Worm (Caenorhabditis elegans) whole organism, young adult: ENCODE results near the gene tbb-2.

Source experiments
- B0261.1 ChIP-seq: sonication (generic microtip); optimal IDR thresholded peaks from 2 replicates; lab custom pipeline; 2016; ENCODE audit warnings: mild to moderate bottlenecking, missing genetic modification characterization, moderate library complexity, missing compliant biosample characterization
- F39B2.1 ChIP-seq: fragments of 200-800 bp; sonication (Bioruptor generic); IDR thresholded peaks from 2 replicates; pipeline ENCODE4 v1.3.6; 2022; ENCODE audit warnings: missing genetic modification reagents, missing genetic modification characterization, missing compliant biosample characterization
- F57C9.4 ChIP-seq: sonication (generic microtip); optimal IDR thresholded peaks from 2 replicates; lab custom pipeline; 2017; ENCODE audit warnings: mild to moderate bottlenecking, missing genetic modification characterization, missing compliant biosample characterization
- K11D2.4 ChIP-seq: fragments of 200-800 bp; sonication (Bioruptor generic); IDR thresholded peaks from 2 replicates; pipeline ENCODE4 v1.3.6; 2022; ENCODE audit warnings: missing genetic modification reagents, missing genetic modification characterization, missing compliant biosample characterization
- K12H6.12 ChIP-seq: fragments of 200-800 bp; sonication (Bioruptor generic); optimal IDR thresholded peaks from 2 replicates; lab custom pipeline; 2018; ENCODE audit warnings: mild to moderate bottlenecking, missing genetic modification characterization, missing compliant biosample characterization
- Y56A3A.18 ChIP-seq: fragments of 200-800 bp; sonication (Bioruptor generic); IDR thresholded peaks from 2 replicates; pipeline ENCODE4 v1.3.6; 2022; ENCODE audit warnings: missing genetic modification reagents, missing genetic modification characterization, missing compliant biosample characterization
- Y79H2A.3 ChIP-seq: fragments of 200-800 bp; sonication (Bioruptor generic); conservative IDR thresholded peaks from 2 replicates; pipeline ENCODE4 v1.3.6; 2022; ENCODE audit warnings: missing genetic modification reagents, missing genetic modification characterization, missing compliant biosample characterization
- ZK185.1 ChIP-seq: sonication (generic microtip); optimal IDR thresholded peaks from 2 replicates; lab custom pipeline; 2016; ENCODE audit warnings: mild to moderate bottlenecking, missing genetic modification characterization, missing compliant biosample characterization; ENCODE audit not compliant: poor library complexity, severe bottlenecking
- ama-1 ChIP-seq, 3 experiments: fragments of 150-350 bp in 1 of 3; sonication (generic microtip) in 2 of 3; optimal IDR thresholded peaks; 2 replicates each; lab custom pipeline; 2014 to 2018; ENCODE audit warnings: missing biosample characterization in 2 of 3, missing genetic modification characterization in 2 of 3, missing genetic modification reagents in 2 of 3
- aptf-2 ChIP-seq: fragments of 200-800 bp; sonication (Bioruptor generic); conservative IDR thresholded peaks from 2 replicates; pipeline ENCODE4 v1.3.6; 2022; ENCODE audit warnings: missing genetic modification reagents, missing genetic modification characterization, missing compliant biosample characterization
- attf-3 ChIP-seq: fragments of 200-800 bp; sonication (Bioruptor generic); conservative IDR thresholded peaks from 2 replicates; pipeline ENCODE4 v1.3.6; 2022; ENCODE audit warnings: missing genetic modification reagents, missing genetic modification characterization, missing compliant biosample characterization
- bed-2 ChIP-seq: fragments of 200-800 bp; sonication (Bioruptor generic); IDR thresholded peaks from 2 replicates; pipeline ENCODE4 v1.3.6; 2022; ENCODE audit warnings: missing genetic modification reagents, missing genetic modification characterization, missing compliant biosample characterization
- cebp-1 ChIP-seq, 2 experiments: fragments of 200-800 bp in 1 of 2; sonication (Bioruptor generic) in 1 of 2; sonication (generic microtip) in 1 of 2; IDR thresholded peaks in 1 of 2; optimal IDR thresholded peaks in 1 of 2; 2 replicates each; pipeline versions ENCODE4 v1.3.6 to Lab custom; 2017 to 2022; ENCODE audit warnings: missing compliant biosample characterization in 2 of 2, missing genetic modification characterization in 2 of 2, mild to moderate bottlenecking in 1 of 2, missing genetic modification reagents in 1 of 2, moderate library complexity in 1 of 2
- ceh-100 ChIP-seq: fragments of 200-800 bp; sonication (Bioruptor generic); IDR thresholded peaks from 2 replicates; pipeline ENCODE4 v1.3.6; 2022; ENCODE audit warnings: missing genetic modification reagents, missing genetic modification characterization, missing compliant biosample characterization
- ceh-79 ChIP-seq: sonication (generic microtip); optimal IDR thresholded peaks from 2 replicates; lab custom pipeline; 2017; ENCODE audit warnings: mild to moderate bottlenecking, missing genetic modification characterization, missing compliant biosample characterization
- die-1 ChIP-seq: sonication (generic microtip); optimal IDR thresholded peaks from 2 replicates; lab custom pipeline; 2016; ENCODE audit warnings: missing genotype, mild to moderate bottlenecking, missing genetic modification characterization, missing compliant biosample characterization
- dpff-1 ChIP-seq: sonication (generic microtip); optimal IDR thresholded peaks from 2 replicates; lab custom pipeline; 2017; ENCODE audit warnings: mild to moderate bottlenecking, missing genetic modification characterization, missing compliant biosample characterization
- dpl-1 ChIP-seq: fragments of 150-350 bp; optimal IDR thresholded peaks from 2 replicates; lab custom pipeline; 2014; ENCODE audit warnings: missing biosample characterization, missing genetic modification reagents, missing genetic modification characterization
- egl-18 ChIP-seq: fragments of 200-800 bp; sonication (Bioruptor generic); IDR thresholded peaks from 2 replicates; pipeline ENCODE4 v1.3.6; 2022; ENCODE audit warnings: missing genetic modification reagents, missing genetic modification characterization, missing compliant biosample characterization
- egl-44 ChIP-seq: fragments of 200-800 bp; sonication (Bioruptor generic); IDR thresholded peaks from 2 replicates; pipeline ENCODE4 v1.3.6; 2022; ENCODE audit warnings: missing genetic modification reagents, missing genetic modification characterization, missing compliant biosample characterization
- gei-17 ChIP-seq: fragments of 200-800 bp; sonication (Bioruptor generic); optimal IDR thresholded peaks from 2 replicates; lab custom pipeline; 2018; ENCODE audit warnings: mild to moderate bottlenecking, missing genetic modification characterization, missing compliant biosample characterization
- hlh-26 ChIP-seq: fragments of 200-800 bp; sonication (Bioruptor generic); conservative IDR thresholded peaks from 2 replicates; pipeline ENCODE4 v1.3.6; 2022; ENCODE audit warnings: missing genetic modification reagents, missing genetic modification characterization, missing compliant biosample characterization
- hmg-1.2 ChIP-seq: fragments of 200-800 bp; sonication (Bioruptor generic); IDR thresholded peaks from 2 replicates; pipeline ENCODE4 v1.3.6; 2022; ENCODE audit warnings: missing genetic modification reagents, missing genetic modification characterization, missing compliant biosample characterization
- hmg-20 ChIP-seq: fragments of 200-800 bp; sonication (Bioruptor generic); IDR thresholded peaks from 2 replicates; pipeline ENCODE4 v1.3.6; 2022; ENCODE audit warnings: missing genetic modification reagents, missing genetic modification characterization, missing compliant biosample characterization
- hrde-1 ChIP-seq: sonication (generic microtip); optimal IDR thresholded peaks from 2 replicates; lab custom pipeline; 2016; ENCODE audit warnings: missing genetic modification characterization, mild to moderate bottlenecking, missing compliant biosample characterization, moderate library complexity, missing genotype, missing genetic modification reagents, borderline replicate concordance
- hsf-1 ChIP-seq: fragments of 200-800 bp; sonication (Bioruptor generic); IDR thresholded peaks from 2 replicates; pipeline ENCODE4 v1.3.6; 2022; ENCODE audit warnings: missing genetic modification reagents, missing genetic modification characterization, missing compliant biosample characterization
- let-526 ChIP-seq: fragments of 200-800 bp; sonication (Bioruptor generic); IDR thresholded peaks from 2 replicates; pipeline ENCODE4 v1.3.6; 2022; ENCODE audit warnings: missing genetic modification reagents, missing genetic modification characterization, missing compliant biosample characterization
- lin-54 ChIP-seq: fragments of 200-800 bp; sonication (Bioruptor generic); optimal IDR thresholded peaks from 2 replicates; lab custom pipeline; 2018; ENCODE audit warnings: mild to moderate bottlenecking, missing genetic modification characterization, missing compliant biosample characterization
- madf-10 ChIP-seq: sonication (generic microtip); optimal IDR thresholded peaks from 2 replicates; lab custom pipeline; 2016; ENCODE audit warnings: mild to moderate bottlenecking, missing genetic modification characterization, missing compliant biosample characterization
- madf-6 ChIP-seq: fragments of 200-800 bp; sonication (Bioruptor generic); IDR thresholded peaks from 2 replicates; pipeline ENCODE4 v1.3.6; 2022; ENCODE audit warnings: missing genetic modification reagents, missing genetic modification characterization, missing compliant biosample characterization
- madf-8 ChIP-seq: fragments of 200-800 bp; sonication (Bioruptor generic); conservative IDR thresholded peaks from 2 replicates; pipeline ENCODE4 v1.3.6; 2022; ENCODE audit warnings: missing genetic modification reagents, missing genetic modification characterization, missing compliant biosample characterization
- mcd-1 ChIP-seq: fragments of 200-800 bp; sonication (Bioruptor generic); IDR thresholded peaks from 2 replicates; pipeline ENCODE4 v1.3.6; 2022; ENCODE audit warnings: missing genetic modification reagents, missing genetic modification characterization, missing compliant biosample characterization
- mes-4 ChIP-seq: sonication (generic microtip); optimal IDR thresholded peaks from 2 replicates; lab custom pipeline; 2016; ENCODE audit warnings: missing genotype, missing genetic modification characterization, missing compliant biosample characterization
- mxl-1 ChIP-seq: sonication (generic microtip); optimal IDR thresholded peaks from 2 replicates; lab custom pipeline; 2016; ENCODE audit warnings: missing genetic modification characterization, missing compliant biosample characterization
- nhr-120 ChIP-seq: fragments of 200-800 bp; sonication (Bioruptor generic); IDR thresholded peaks from 2 replicates; pipeline ENCODE4 v1.3.6; 2022; ENCODE audit warnings: missing genetic modification characterization, missing compliant biosample characterization
- nhr-80 ChIP-seq: sonication (generic microtip); optimal IDR thresholded peaks from 2 replicates; lab custom pipeline; 2016; ENCODE audit warnings: missing genetic modification characterization, missing compliant biosample characterization
- pbrm-1 ChIP-seq: fragments of 200-800 bp; sonication (Bioruptor generic); IDR thresholded peaks from 2 replicates; pipeline ENCODE4 v1.3.6; 2022; ENCODE audit warnings: missing genetic modification reagents, missing genetic modification characterization, missing compliant biosample characterization
- rcor-1 ChIP-seq: fragments of 200-800 bp; sonication (Bioruptor generic); IDR thresholded peaks from 2 replicates; pipeline ENCODE4 v1.3.6; 2022; ENCODE audit warnings: missing genetic modification reagents, missing genetic modification characterization, missing compliant biosample characterization
- repo-1 ChIP-seq: sonication (generic microtip); optimal IDR thresholded peaks from 2 replicates; lab custom pipeline; 2017; ENCODE audit warnings: mild to moderate bottlenecking, missing genetic modification characterization, missing compliant biosample characterization
- sdz-38 ChIP-seq: sonication (generic microtip); optimal IDR thresholded peaks from 2 replicates; lab custom pipeline; 2016; ENCODE audit warnings: missing genotype, missing genetic modification characterization, missing compliant biosample characterization
- snpc-1.1 ChIP-seq: sonication (generic microtip); optimal IDR thresholded peaks from 2 replicates; lab custom pipeline; 2017; ENCODE audit warnings: missing genetic modification characterization, mild to moderate bottlenecking, missing compliant biosample characterization, antibody characterized with exemption, moderate library complexity, missing genotype, missing genetic modification reagents; ENCODE audit not compliant: insufficient read depth
- snpc-4 ChIP-seq, 5 experiments: fragments of 150-350 bp in 1 of 5; sonication (generic microtip) in 4 of 5; optimal IDR thresholded peaks; 2 replicates each; lab custom pipeline; 2014 to 2018; ENCODE audit warnings: missing genetic modification characterization in 5 of 5, missing biosample characterization in 3 of 5, antibody characterized with exemption in 2 of 5, mild to moderate bottlenecking in 2 of 5, missing compliant biosample characterization in 2 of 5, missing genotype in 2 of 5, moderate library complexity in 2 of 5, missing genetic modification reagents in 1 of 5
- sptf-2 ChIP-seq: fragments of 200-800 bp; sonication (Bioruptor generic); optimal IDR thresholded peaks from 2 replicates; lab custom pipeline; 2018; ENCODE audit warnings: mild to moderate bottlenecking, missing genetic modification characterization, missing compliant biosample characterization
- tbp1 ChIP-seq: fragments of 200-800 bp; sonication (Bioruptor generic); optimal IDR thresholded peaks from 2 replicates; lab custom pipeline; 2018; ENCODE audit warnings: mild to moderate bottlenecking, missing genetic modification characterization, missing compliant biosample characterization
- tlf-1 ChIP-seq: fragments of 200-800 bp; sonication (Bioruptor generic); optimal IDR thresholded peaks from 2 replicates; lab custom pipeline; 2018; ENCODE audit warnings: mild to moderate bottlenecking, missing genetic modification characterization, missing compliant biosample characterization
- xnd-1 ChIP-seq: sonication (generic microtip); optimal IDR thresholded peaks from 2 replicates; lab custom pipeline; 2016; ENCODE audit warnings: missing genotype, missing genetic modification reagents, missing genetic modification characterization, missing compliant biosample characterization
- ztf-26 ChIP-seq: sonication (generic microtip); optimal IDR thresholded peaks from 2 replicates; lab custom pipeline; 2017; ENCODE audit warnings: missing genetic modification characterization, missing compliant biosample characterization

tbb-2 gene

DNA sequence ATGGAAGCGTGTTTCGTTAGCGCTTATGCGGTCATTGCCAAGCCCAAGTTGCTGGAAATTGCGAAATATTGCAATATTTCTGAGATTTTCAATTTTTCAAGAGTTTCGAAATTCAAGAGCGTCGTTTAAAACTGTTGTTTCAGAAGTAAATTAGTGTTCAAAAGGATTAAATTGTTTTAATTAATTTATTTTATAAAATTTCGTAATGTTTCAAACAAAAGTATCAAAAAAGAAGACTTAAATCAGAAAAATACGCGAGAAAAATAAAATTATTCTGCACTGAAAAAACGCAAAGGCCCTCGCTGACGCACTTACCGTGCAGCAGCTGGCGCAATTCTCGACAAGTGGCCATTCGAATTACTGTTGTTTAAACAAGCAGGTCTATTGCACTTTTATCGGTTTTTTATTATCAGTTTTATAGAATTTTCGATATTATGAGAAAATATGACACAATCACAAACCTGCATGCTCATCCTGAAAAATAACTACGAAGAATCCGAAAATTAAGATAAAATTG is 13.3 kb downstream of the tbb-2 start, which contains the start of gene tif-1A (continued):
- TF ChIP-seq tbp1 (GFP tag; lab: Kevin White, UChicago) (peak; percentile 62), hmg-20 (GFP tag; lab: Robert Waterston, UW) (peak; percentile 54; the same call in 1 of the 2 replicates), snpc-1.1 (tag; lab: Kevin White, UChicago) (no peak), tlf-1 (GFP tag; lab: Kevin White, UChicago) (peak; percentile 63), die-1 (no peak), gei-17 (GFP tag; lab: Kevin White, UChicago) (no peak), madf-10 (tag; lab: Kevin White, UChicago) (peak; percentile 49), hrde-1 (tag; lab: Kevin White, UChicago) (no peak), F57C9.4 (tag; lab: Kevin White, UChicago) (no peak), ama-1 (optimal IDR thresholded peaks at IDR 0.05; lab: Kevin White, UChicago) (no peak), ama-1 (GFP tag; optimal IDR thresholded peaks at IDR 0.05; lab: Kevin White, UChicago) (no peak), F39B2.1 (GFP tag; lab: Robert Waterston, UW) (no peak), madf-8 (GFP tag; lab: Robert Waterston, UW) (peak; percentile 48; the same call in 1 of the 2 replicates), let-526 (no peak), bed-2 (GFP tag; lab: Robert Waterston, UW) (no peak), dpl-1 (peak; percentile 39), Y79H2A.3 (GFP tag; lab: Robert Waterston, UW) (no peak), attf-3 (GFP tag; lab: Robert Waterston, UW) (no peak), madf-6 (GFP tag; lab: Robert Waterston, UW) (peak; percentile 77), lin-54 (GFP tag; lab: Kevin White, UChicago) (peak; percentile 83), sptf-2 (GFP tag; lab: Kevin White, UChicago) (no peak), aptf-2 (GFP tag; lab: Robert Waterston, UW) (no peak), K11D2.4 (peak; percentile 58; the same call in 1 of the 2 replicates), nhr-80 (tag; lab: Kevin White, UChicago) (peak; percentile 87), egl-44 (GFP tag; lab: Robert Waterston, UW) (no peak), dpff-1 (tag; lab: Kevin White, UChicago) (no peak), hlh-26 (GFP tag; lab: Robert Waterston, UW) (no peak), ztf-26 (tag; lab: Kevin White, UChicago) (peak; percentile 25), hsf-1 (peak; percentile 70), egl-18 (GFP tag; lab: Robert Waterston, UW) (no peak), pbrm-1 (GFP tag; lab: Robert Waterston, UW) (peak; percentile 82), Y56A3A.18 (GFP tag; lab: Robert Waterston, UW) (no peak), repo-1 (tag; lab: Kevin White, UChicago) (peak; percentile 70), nhr-120 (no peak), ceh-79 (tag; lab: Kevin White, UChicago) (no peak), ceh-100 (GFP tag; lab: Robert Waterston, UW) (no peak), ZK185.1 (peak; percentile 66), sdz-38 (tag; lab: Kevin White, UChicago) (no peak), mcd-1 (GFP tag; lab: Robert Waterston, UW) (peak; percentile 83), rcor-1 (peak; percentile 52; the same call in 1 of the 2 replicates), mes-4 (tag; lab: Kevin White, UChicago) (no peak), hmg-1.2 (GFP tag; lab: Robert Waterston, UW) (peak; percentile 51; the same call in 1 of the 2 replicates), cebp-1 (GFP tag; IDR thresholded peaks at IDR 0.05; lab: Robert Waterston, UW) (no peak; the same call in 1 of the 2 replicates), cebp-1 (tag; optimal IDR thresholded peaks at IDR 0.05; lab: Kevin White, UChicago) (peak; percentile 92), K12H6.12 (tag; lab: Kevin White, UChicago) (peak; percentile 26), B0261.1 (tag; lab: Kevin White, UChicago) (no peak), mxl-1 (tag; lab: Kevin White, UChicago) (no peak), xnd-1 (tag; lab: Kevin White, UChicago) (peak; percentile 19), snpc-4 (GFP tag; optimal IDR thresholded peaks at IDR 0.05; lab: Kevin White, UChicago) (peak; percentile 12), snpc-4 (tag; optimal IDR thresholded peaks at IDR 0.05; lab: Kevin White, UChicago) (peak; percentile 58 to 72 (median 64))
